Worm (Caenorhabditis elegans): ENCODE results near the gene wht-8.

ce11 chrIII:11195140-11195539 is 23.5 kb upstream of the wht-8 start, which contains the start of gene tra-1:
- TF ChIP-seq fkh-10 (GFP tag; optimal IDR thresholded peaks at IDR 0.05) = no peak
- TF ChIP-seq nhr-237 (tag; optimal IDR thresholded peaks at IDR 0.05) = no peak
- no peak for TF ChIP-seq pha-4 (GFP tag; IDR thresholded peaks at IDR 0.05)
- no peak for TF ChIP-seq pha-4 (tag; optimal IDR thresholded peaks at IDR 0.05)
- no peak for TF ChIP-seq nhr-11 (tag; optimal IDR thresholded peaks at IDR 0.05)
- no peak for TF ChIP-seq hlh-30 (tag; optimal IDR thresholded peaks at IDR 0.05; ENCODE audit: insufficient read depth)
- no peak for TF ChIP-seq ces-1 (GFP tag; optimal IDR thresholded peaks at IDR 0.05)
- TF ChIP-seq skn-1 (tag; optimal IDR thresholded peaks at IDR 0.05) = no peak
- no peak for TF ChIP-seq ama-1 (optimal IDR thresholded peaks at IDR 0.05)
- no peak for TF ChIP-seq mdl-1 (tag; optimal IDR thresholded peaks at IDR 0.05)
- TF ChIP-seq lin-39 (tag; optimal IDR thresholded peaks at IDR 0.05) = no peak
- no peak for TF ChIP-seq duxl-1 (tag; optimal IDR thresholded peaks at IDR 0.05; ENCODE audit: poor library complexity)
